Worm (Caenorhabditis elegans) whole organism, L3 larva: ENCODE results near the gene rga-4.

ENCODE experiments used
- fkh-10 ChIP-seq: sonication (generic microtip); optimal IDR thresholded peaks from 2 replicates; lab custom pipeline; 2017; ENCODE audit warnings: missing biosample characterization, missing genetic modification reagents, missing genetic modification characterization
- snpc-4 ChIP-seq: fragments of 150-350 bp; optimal IDR thresholded peaks from 2 replicates; lab custom pipeline; 2014; ENCODE audit warnings: missing biosample characterization, missing genetic modification characterization

- no peak for TF ChIP-seq fkh-10 (GFP tag; lab: Kevin White, UChicago)
- TF ChIP-seq snpc-4 (tag; lab: Kevin White, UChicago): no peak
These were observed 25.1 kb upstream of the rga-4 start for ce11 chrV:1408116-1408515.
